Fruit fly (Drosophila melanogaster): ENCODE measurements around the gene gro.

dm6 chr3R:25999130-25999529 is 42.4 kb upstream of the gro start:
- TF ChIP-seq ss (GFP tag; optimal IDR thresholded peaks at IDR 0.05) (no peak), CG31627 (GFP tag; optimal IDR thresholded peaks at IDR 0.05) (no peak), esn (GFP tag; optimal IDR thresholded peaks at IDR 0.05) (no peak), Blimp-1 (GFP tag; optimal IDR thresholded peaks at IDR 0.05) (no peak), OdsH (GFP tag; optimal IDR thresholded peaks at IDR 0.05) (no peak), Eip93F (GFP tag; optimal IDR thresholded peaks at IDR 0.05) (no peak), Gug (GFP tag; IDR thresholded peaks at IDR 0.05) (no peak), CG34406 (GFP tag; optimal IDR thresholded peaks at IDR 0.05) (no peak), Hr39 (GFP tag; optimal IDR thresholded peaks at IDR 0.05) (no peak), cyc (GFP tag; optimal IDR thresholded peaks at IDR 0.05) (no peak), Hr38 (GFP tag; optimal IDR thresholded peaks at IDR 0.05) (no peak), Sox15 (GFP tag; optimal IDR thresholded peaks at IDR 0.05) (no peak)
